Worm (Caenorhabditis elegans): ENCODE results near the gene rpia-1.

- TF ChIP-seq pqm-1 (tag; optimal IDR thresholded peaks at IDR 0.05) (no peak), ceh-9 (tag; optimal IDR thresholded peaks at IDR 0.05) (no peak), ztf-16 (tag; optimal IDR thresholded peaks at IDR 0.05) (no peak), K09A11.1 (tag; optimal IDR thresholded peaks at IDR 0.05; ENCODE audit: insufficient read depth) (no peak), ceh-2 (tag; optimal IDR thresholded peaks at IDR 0.05) (peak; percentile 82), ceh-18 (tag; optimal IDR thresholded peaks at IDR 0.05) (no peak), pat-9 (tag; optimal IDR thresholded peaks at IDR 0.05) (no peak), dmd-4 (tag; optimal IDR thresholded peaks at IDR 0.05; ENCODE audit: borderline replicate concordance) (no peak), unc-86 (tag; optimal IDR thresholded peaks at IDR 0.05) (no peak), syd-9 (tag; optimal IDR thresholded peaks at IDR 0.05) (no peak)
These were observed 35.1 kb upstream of the rpia-1 start, which contains the start of gene fubl-2 for ce11 chrIII:7087691-7088323.

Data from whole organism, late embryonic.